Fruit fly (Drosophila melanogaster): ENCODE measurements around the gene CG34015.

dm6 chrX:16422466-16423124, 25.5 kb downstream of the CG34015 start, which contains the start of gene hang:
- TF ChIP-seq ttk (optimal IDR thresholded peaks at IDR 0.05), result no peak
- TF ChIP-seq psq (optimal IDR thresholded peaks at IDR 0.05), result no peak
- no peak for TF ChIP-seq Myc (optimal IDR thresholded peaks at IDR 0.05)

Measured in Kc167 (cell line).